Fruit fly (Drosophila melanogaster) whole organism, embryonic: ENCODE results near the gene CG1951.

Experiments used
- ATbp ChIP-seq: fragments of 200-800 bp; sonication (Bioruptor generic); optimal IDR thresholded peaks from 2 replicates; lab custom pipeline; 2017; ENCODE audit warnings: missing biosample characterization, mild to moderate bottlenecking, missing genetic modification characterization, missing genetic modification reagents
- Bteb2 ChIP-seq: fragments of 200-800 bp; sonication (Bioruptor generic); optimal IDR thresholded peaks from 2 replicates; lab custom pipeline; 2016; ENCODE audit warnings: missing biosample characterization, missing genetic modification characterization
- CG10209 ChIP-seq: fragments of 200-800 bp; sonication (Bioruptor generic); optimal IDR thresholded peaks from 3 replicates; lab custom pipeline; 2017; ENCODE audit warnings: missing biosample characterization, mild to moderate bottlenecking, missing genetic modification characterization, missing genetic modification reagents
- CG11085 ChIP-seq: fragments of 200-800 bp; sonication (Bioruptor generic); IDR thresholded peaks from 2 replicates; pipeline ENCODE4 v1.3.6; 2022; ENCODE audit warnings: missing biosample characterization, missing genetic modification characterization
- CG11398 ChIP-seq: fragments of 200-800 bp; sonication (Bioruptor generic); optimal IDR thresholded peaks from 2 replicates; lab custom pipeline; 2016; ENCODE audit warnings: missing biosample characterization, missing genetic modification characterization
- CG12236 ChIP-seq: fragments of 200-800 bp; sonication (Bioruptor generic); optimal IDR thresholded peaks from 2 replicates; lab custom pipeline; 2016; ENCODE audit warnings: missing biosample characterization, missing genetic modification characterization
- CG12391 ChIP-seq: fragments of 200-800 bp; sonication (Bioruptor generic); optimal IDR thresholded peaks from 3 replicates; lab custom pipeline; 2018; ENCODE audit warnings: missing biosample characterization, mild to moderate bottlenecking, missing genetic modification characterization, moderate library complexity
- CG15514 ChIP-seq: fragments of 200-800 bp; sonication (Bioruptor generic); optimal IDR thresholded peaks from 3 replicates; lab custom pipeline; 2017; ENCODE audit warnings: missing biosample characterization, missing genetic modification characterization, mild to moderate bottlenecking, moderate library complexity, missing genetic modification reagents
- CG17328 ChIP-seq: fragments of 200-800 bp; sonication (Bioruptor generic); IDR thresholded peaks from 2 replicates; pipeline ENCODE4 v1.3.6; 2022; ENCODE audit warnings: missing biosample characterization, missing genetic modification characterization
- CG17361 ChIP-seq: fragments of 200-800 bp; sonication (Bioruptor generic); IDR thresholded peaks from 3 replicates; pipeline ENCODE4 v1.3.6; 2022; ENCODE audit warnings: missing biosample characterization, missing genetic modification characterization
- CG2678 ChIP-seq: fragments of 200-800 bp; sonication (Bioruptor generic); optimal IDR thresholded peaks from 3 replicates; lab custom pipeline; 2019; ENCODE audit warnings: missing biosample characterization, mild to moderate bottlenecking, missing genetic modification characterization, moderate library complexity
- CG30403 ChIP-seq: fragments of 200-800 bp; sonication (Bioruptor generic); optimal IDR thresholded peaks from 3 replicates; lab custom pipeline; 2016; ENCODE audit warnings: missing biosample characterization, missing genetic modification characterization
- CG33213 ChIP-seq: fragments of 200-800 bp; sonication (Bioruptor generic); optimal IDR thresholded peaks from 3 replicates; lab custom pipeline; 2016; ENCODE audit warnings: missing biosample characterization, missing genetic modification characterization
- CG4707 ChIP-seq: fragments of 200-800 bp; sonication (Bioruptor generic); optimal IDR thresholded peaks from 2 replicates; lab custom pipeline; 2018; ENCODE audit warnings: missing biosample characterization, mild to moderate bottlenecking, missing genetic modification characterization, moderate library complexity
- CG5245 ChIP-seq: fragments of 200-800 bp; sonication (Bioruptor generic); optimal IDR thresholded peaks from 3 replicates; lab custom pipeline; 2016; ENCODE audit warnings: missing biosample characterization, missing genetic modification characterization
- CG6765 ChIP-seq: fragments of 200-800 bp; sonication (Bioruptor generic); optimal IDR thresholded peaks from 3 replicates; lab custom pipeline; 2017; ENCODE audit warnings: missing biosample characterization, mild to moderate bottlenecking, missing genetic modification characterization
- CG8359 ChIP-seq: fragments of 200-800 bp; sonication (Bioruptor generic); optimal IDR thresholded peaks from 2 replicates; lab custom pipeline; 2017; ENCODE audit warnings: missing biosample characterization, mild to moderate bottlenecking, missing genetic modification characterization, borderline replicate concordance
- CG9609 ChIP-seq: fragments of 200-800 bp; sonication (Bioruptor generic); optimal IDR thresholded peaks from 3 replicates; lab custom pipeline; 2016; ENCODE audit warnings: missing biosample characterization, missing genetic modification characterization
- Dek ChIP-seq: fragments of 200-800 bp; sonication (Bioruptor generic); optimal IDR thresholded peaks from 3 replicates; lab custom pipeline; 2019; ENCODE audit warnings: missing biosample characterization, mild to moderate bottlenecking, missing genetic modification characterization, moderate library complexity
- Doc3 ChIP-seq: fragments of 200-800 bp; sonication (Bioruptor generic); IDR thresholded peaks from 3 replicates; pipeline ENCODE4 v1.3.6; 2022; ENCODE audit warnings: missing biosample characterization, missing genetic modification characterization; ENCODE audit not compliant: partially characterized antibody
- E2f2 ChIP-seq: fragments of 200-800 bp; sonication (Bioruptor generic); IDR thresholded peaks from 2 replicates; pipeline ENCODE4 v1.3.6; 2022; ENCODE audit warnings: missing biosample characterization, missing genetic modification characterization
- HHEX ChIP-seq: fragments of 200-800 bp; sonication (Bioruptor generic); optimal IDR thresholded peaks from 3 replicates; lab custom pipeline; 2017; ENCODE audit warnings: missing biosample characterization, mild to moderate bottlenecking, missing genetic modification characterization, missing genetic modification reagents
- HLH3B ChIP-seq: fragments of 200-800 bp; sonication (Bioruptor generic); IDR thresholded peaks from 2 replicates; pipeline ENCODE4 v1.3.6; 2022; ENCODE audit warnings: missing biosample characterization, missing genetic modification characterization
- HLH4C ChIP-seq: fragments of 200-800 bp; sonication (Bioruptor generic); IDR thresholded peaks from 3 replicates; pipeline ENCODE4 v1.3.6; 2022; ENCODE audit warnings: missing biosample characterization, missing genetic modification characterization; ENCODE audit not compliant: partially characterized antibody
- Hmr ChIP-seq: fragments of 200-800 bp; sonication (Bioruptor generic); optimal IDR thresholded peaks from 3 replicates; lab custom pipeline; 2017; ENCODE audit warnings: mild to moderate bottlenecking, missing biosample characterization, missing genetic modification reagents, missing genetic modification characterization
- Mad ChIP-seq: fragments of 200-800 bp; sonication (Bioruptor generic); optimal IDR thresholded peaks from 2 replicates; lab custom pipeline; 2016; ENCODE audit warnings: missing biosample characterization, missing genetic modification characterization
- Pdp1 ChIP-seq, 2 experiments: fragments of 200-800 bp; sonication (Bioruptor generic); optimal IDR thresholded peaks; 3 replicates each; lab custom pipeline; 2016; ENCODE audit warnings: missing biosample characterization in 2 of 2, missing genetic modification characterization in 2 of 2, mild to moderate bottlenecking in 1 of 2, moderate library complexity in 1 of 2
- Rfx ChIP-seq: fragments of 200-800 bp; sonication (Bioruptor generic); IDR thresholded peaks from 2 replicates; pipeline ENCODE4 v1.3.6; 2022; ENCODE audit warnings: missing biosample characterization, missing genetic modification characterization
- Side ChIP-seq: fragments of 200-800 bp; sonication (Bioruptor generic); optimal IDR thresholded peaks from 2 replicates; lab custom pipeline; 2016; ENCODE audit warnings: missing biosample characterization, missing genetic modification characterization
- Stat92E ChIP-seq, 3 experiments: fragments of >200 bp in 2 of 3; fragments of 200-800 bp in 1 of 3; sonication (Bioruptor generic) in 1 of 3; optimal IDR thresholded peaks; 2 replicates each; lab custom pipeline; 2017 to 2019; ENCODE audit warnings: missing biosample characterization in 3 of 3, missing genetic modification characterization in 3 of 3, mild to moderate bottlenecking in 1 of 3, moderate library complexity in 1 of 3
- caup ChIP-seq: fragments of 200-800 bp; sonication (Bioruptor generic); optimal IDR thresholded peaks from 3 replicates; lab custom pipeline; 2017; ENCODE audit warnings: missing biosample characterization, mild to moderate bottlenecking, missing genetic modification characterization, moderate library complexity; ENCODE audit not compliant: severe bottlenecking
- cg ChIP-seq: fragments of 200-800 bp; sonication (Bioruptor generic); optimal IDR thresholded peaks from 3 replicates; lab custom pipeline; 2019; ENCODE audit warnings: missing biosample characterization, mild to moderate bottlenecking, missing genetic modification characterization, moderate library complexity
- dpn ChIP-seq, 2 experiments: fragments of 200-800 bp; sonication (Bioruptor generic); optimal IDR thresholded peaks; 3 replicates each; lab custom pipeline; 2016; ENCODE audit warnings: missing biosample characterization in 2 of 2, missing genetic modification characterization in 2 of 2
- ewg ChIP-seq: fragments of 200-800 bp; sonication (Bioruptor generic); optimal IDR thresholded peaks from 3 replicates; lab custom pipeline; 2017; ENCODE audit warnings: mild to moderate bottlenecking, missing biosample characterization, missing genetic modification reagents, missing genetic modification characterization
- exex ChIP-seq: fragments of 200-800 bp; sonication (Bioruptor generic); optimal IDR thresholded peaks from 4 replicates; lab custom pipeline; 2018; ENCODE audit warnings: missing biosample characterization, mild to moderate bottlenecking, missing genetic modification characterization, moderate library complexity
- gro ChIP-seq: fragments of 200-800 bp; sonication (Bioruptor generic); optimal IDR thresholded peaks from 2 replicates; lab custom pipeline; 2016; ENCODE audit warnings: missing biosample characterization, missing genetic modification characterization
- jumu ChIP-seq: fragments of 200-800 bp; sonication (Bioruptor generic); optimal IDR thresholded peaks from 3 replicates; lab custom pipeline; 2016; ENCODE audit warnings: missing biosample characterization, missing genetic modification characterization
- ken ChIP-seq: fragments of 200-800 bp; sonication (Bioruptor generic); IDR thresholded peaks from 3 replicates; pipeline ENCODE4 v1.3.6; 2022; ENCODE audit warnings: missing biosample characterization, missing genetic modification characterization
- pho ChIP-seq: fragments of 200-800 bp; sonication (Bioruptor generic); optimal IDR thresholded peaks from 2 replicates; lab custom pipeline; 2016; ENCODE audit warnings: missing biosample characterization, missing genetic modification characterization
- pum ChIP-seq: fragments of 200-800 bp; sonication (Bioruptor generic); optimal IDR thresholded peaks from 2 replicates; lab custom pipeline; 2016; ENCODE audit warnings: missing biosample characterization, missing genetic modification characterization
- pzg ChIP-seq: fragments of 200-800 bp; sonication (Bioruptor generic); optimal IDR thresholded peaks from 3 replicates; lab custom pipeline; 2018; ENCODE audit warnings: missing biosample characterization, mild to moderate bottlenecking, missing genetic modification characterization, moderate library complexity
- row ChIP-seq: fragments of 200-800 bp; sonication (Bioruptor generic); IDR thresholded peaks from 3 replicates; pipeline ENCODE4 v1.3.6; 2022; ENCODE audit warnings: missing biosample characterization, missing genetic modification characterization
- scrt ChIP-seq: fragments of 200-800 bp; sonication (Bioruptor generic); optimal IDR thresholded peaks from 2 replicates; lab custom pipeline; 2018; ENCODE audit warnings: missing biosample characterization, mild to moderate bottlenecking, missing genetic modification characterization, moderate library complexity
- shn ChIP-seq: fragments of 200-800 bp; sonication (Bioruptor generic); optimal IDR thresholded peaks from 3 replicates; lab custom pipeline; 2016; ENCODE audit warnings: missing biosample characterization, missing genetic modification characterization
- sisA ChIP-seq: fragments of 200-800 bp; sonication (Bioruptor generic); IDR thresholded peaks from 2 replicates; pipeline ENCODE4 v1.3.6; 2022; ENCODE audit warnings: missing biosample characterization, missing genetic modification characterization
- sug ChIP-seq: fragments of 200-800 bp; optimal IDR thresholded peaks from 2 replicates; lab custom pipeline; 2019; ENCODE audit warnings: missing biosample characterization, mild to moderate bottlenecking, missing genetic modification characterization, moderate library complexity
- wor ChIP-seq: fragments of 200-800 bp; sonication (Bioruptor generic); IDR thresholded peaks from 2 replicates; pipeline ENCODE4 v1.3.6; 2022; ENCODE audit warnings: missing biosample characterization, missing genetic modification characterization
- zfh1 ChIP-seq: fragments of 200-800 bp; sonication (Bioruptor generic); IDR thresholded peaks from 3 replicates; pipeline ENCODE4 v1.3.6; 2022; ENCODE audit warnings: missing biosample characterization, missing genetic modification characterization

The CG1951 gene

dm6 chr3R:29039704-29040430 lies 12.8 kb downstream of the CG1951 start (continued):
- TF ChIP-seq Dek: no peak
- peak; percentile 74 for TF ChIP-seq E2f2 (GFP tag; lab: Robert Waterston, UW)
- TF ChIP-seq CG12236 (GFP tag; lab: Kevin White, UChicago): no peak
- TF ChIP-seq Stat92E (GFP tag; optimal IDR thresholded peaks at IDR 0.05; lab: Kevin White, UChicago): no peak
- TF ChIP-seq CG6765 (GFP tag; lab: Kevin White, UChicago): peak; percentile 12
- TF ChIP-seq shn (GFP tag; lab: Kevin White, UChicago): peak; percentile 9
- peak; percentile 32 for TF ChIP-seq scrt (GFP tag; lab: Kevin White, UChicago)
- no peak for TF ChIP-seq sisA (GFP tag; lab: Robert Waterston, UW)
- TF ChIP-seq Hmr (GFP tag; lab: Kevin White, UChicago): no peak
- no peak for TF ChIP-seq HLH4C (GFP tag; lab: Robert Waterston, UW)
- TF ChIP-seq row (GFP tag; lab: Robert Waterston, UW): peak; percentile 48; the same call in 2 of the 3 replicates
- no peak for TF ChIP-seq wor (GFP tag; lab: Robert Waterston, UW)
- peak; percentile 15 for TF ChIP-seq gro (GFP tag; lab: Kevin White, UChicago)
- TF ChIP-seq Mad (GFP tag; lab: Kevin White, UChicago): no peak
- TF ChIP-seq jumu (GFP tag; lab: Kevin White, UChicago): peak; percentile 25
- TF ChIP-seq CG15514 (GFP tag; lab: Kevin White, UChicago): peak; percentile 56
- peak; percentile 17 for TF ChIP-seq exex (tag; lab: Kevin White, UChicago)
- TF ChIP-seq Rfx (GFP tag; lab: Robert Waterston, UW): peak; percentile 69
- TF ChIP-seq Bteb2: peak; percentile 49
- peak; percentile 46 for TF ChIP-seq CG33213
- no peak for TF ChIP-seq CG11398 (GFP tag; lab: Kevin White, UChicago)
- TF ChIP-seq CG4707: no peak
- peak; percentile 26 for TF ChIP-seq Side (GFP tag; lab: Kevin White, UChicago)
- TF ChIP-seq ewg (GFP tag; lab: Kevin White, UChicago): peak; percentile 78
- TF ChIP-seq dpn (GFP tag; optimal IDR thresholded peaks at IDR 0.05; lab: Kevin White, UChicago): peak; percentile 2 to 56
- no peak for TF ChIP-seq ken (GFP tag; lab: Robert Waterston, UW)
- TF ChIP-seq CG12391 (tag; lab: Kevin White, UChicago): peak; percentile 38
- TF ChIP-seq zfh1 (GFP tag; lab: Robert Waterston, UW): 0 out of 3 replicates have a peak, but pooled peaks have one; percentile 50
- TF ChIP-seq sug (tag; lab: Kevin White, UChicago): peak; percentile 21
- no peak for TF ChIP-seq CG17328 (GFP tag; lab: Robert Waterston, UW)
- TF ChIP-seq CG2678 (tag; lab: Kevin White, UChicago): peak; percentile 24
- TF ChIP-seq HLH3B: 0 out of 2 replicates have a peak, but pooled peaks have one; percentile 28
- peak; percentile 16 for TF ChIP-seq CG30403
- peak; percentile 27 for TF ChIP-seq CG9609 (GFP tag; lab: Kevin White, UChicago)
- TF ChIP-seq CG17361 (GFP tag; lab: Robert Waterston, UW): no peak
- TF ChIP-seq pho (GFP tag; lab: Kevin White, UChicago): peak; percentile 44
- TF ChIP-seq cg (GFP tag; lab: Kevin White, UChicago): peak; percentile 68
- peak; percentile 30 for TF ChIP-seq HHEX (GFP tag; lab: Kevin White, UChicago)
- TF ChIP-seq pum (GFP tag; lab: Kevin White, UChicago): peak; percentile 23
- TF ChIP-seq Doc3: 0 out of 3 replicates have a peak, but pooled peaks have one; percentile 29
- TF ChIP-seq CG5245: no peak
- no peak for TF ChIP-seq CG8359 (GFP tag; lab: Kevin White, UChicago)
- TF ChIP-seq CG10209 (GFP tag; lab: Kevin White, UChicago): peak; percentile 21
- peak; percentile 18 for TF ChIP-seq caup (GFP tag; lab: Kevin White, UChicago)
- TF ChIP-seq pzg: peak; percentile 62
- no peak for TF ChIP-seq CG11085 (GFP tag; lab: Robert Waterston, UW)
- TF ChIP-seq ATbp (GFP tag; lab: Kevin White, UChicago): no peak
- TF ChIP-seq Pdp1 (GFP tag; optimal IDR thresholded peaks at IDR 0.05; lab: Kevin White, UChicago): peak in 1 of 2 experiments; percentile 8
